Worm (Caenorhabditis elegans): ENCODE results near the gene nos-2.
A peak's percentile ranks its signal among the peaks of the same experiment; 100 is the strongest.

nos-2 gene

DNA sequence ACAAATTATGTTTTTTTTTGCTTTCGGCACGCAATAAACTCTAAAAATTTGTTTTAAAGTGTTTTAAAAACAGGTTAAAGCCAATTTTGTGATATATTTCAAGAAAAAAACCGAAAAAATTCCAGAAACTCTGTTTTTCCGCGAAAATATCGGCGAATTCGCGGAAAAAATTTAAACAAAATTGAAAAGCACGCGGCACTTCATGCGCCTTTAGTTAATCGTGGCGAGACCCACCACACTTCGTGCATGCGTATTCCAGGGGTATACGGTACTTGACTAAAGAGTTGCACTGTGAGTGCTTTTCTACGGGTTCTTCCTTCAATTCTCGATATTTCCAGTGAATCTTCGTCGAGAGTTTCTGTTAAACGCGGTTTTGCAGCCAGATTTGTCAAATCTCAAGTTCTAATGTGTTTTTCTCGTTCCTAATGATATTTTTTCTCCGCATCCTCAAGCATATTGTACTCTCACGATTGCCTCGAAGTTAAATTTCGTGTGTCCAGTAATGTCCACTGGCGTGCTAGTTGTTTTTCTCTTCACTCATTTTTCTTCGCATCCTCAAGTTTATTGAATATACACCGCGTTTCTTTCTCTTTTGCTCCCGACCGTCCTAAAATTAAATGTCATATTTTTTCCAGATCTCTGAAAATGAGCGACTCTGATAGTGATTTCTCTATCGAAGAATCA is 27.6 kb upstream of the nos-2 start, which contains the start of gene cin-4 (continued):
- no peak for TF ChIP-seq nfyb-1 (GFP tag; IDR thresholded peaks at IDR 0.05)
- TF ChIP-seq nfya-2 (GFP tag; IDR thresholded peaks at IDR 0.05) = no peak
- no peak for TF ChIP-seq sptf-2 (GFP tag; optimal IDR thresholded peaks at IDR 0.05)
- no peak for TF ChIP-seq F37B4.10 (GFP tag; IDR thresholded peaks at IDR 0.05)
- peak; percentile 76 for TF ChIP-seq dpl-1 (GFP tag; optimal IDR thresholded peaks at IDR 0.05)
- peak; percentile 90 for TF ChIP-seq hsf-1 (GFP tag; IDR thresholded peaks at IDR 0.05)
- TF ChIP-seq F39B2.1 (GFP tag; IDR thresholded peaks at IDR 0.05) = no peak
- no peak for TF ChIP-seq F52B5.7 (tag; optimal IDR thresholded peaks at IDR 0.05)
- TF ChIP-seq ama-1 (optimal IDR thresholded peaks at IDR 0.05) = no peak
- no peak for TF ChIP-seq ama-1 (GFP tag; optimal IDR thresholded peaks at IDR 0.05)
- no peak for TF ChIP-seq C06A6.2 (GFP tag; conservative IDR thresholded peaks at IDR 0.05)
- no peak for TF ChIP-seq nhr-179 (tag; optimal IDR thresholded peaks at IDR 0.05)
- peak; percentile 18 for TF ChIP-seq tbp1 (GFP tag; optimal IDR thresholded peaks at IDR 0.05)
- TF ChIP-seq aptf-3 (GFP tag; IDR thresholded peaks at IDR 0.05) = no peak
- TF ChIP-seq tlf-1 (GFP tag; optimal IDR thresholded peaks at IDR 0.05) = peak; percentile 47
- no peak for TF ChIP-seq hlh-12 (tag; optimal IDR thresholded peaks at IDR 0.05)
- no peak for TF ChIP-seq sdz-38 (tag; optimal IDR thresholded peaks at IDR 0.05)
- peak; percentile 91 for TF ChIP-seq F33H1.4 (GFP tag; IDR thresholded peaks at IDR 0.05)
- peak; percentile 49 for TF ChIP-seq F49E8.2 (tag; optimal IDR thresholded peaks at IDR 0.05; ENCODE audit: insufficient read depth)
- TF ChIP-seq hmg-1.2 (GFP tag; IDR thresholded peaks at IDR 0.05) = peak; percentile 43; the same call in 1 of the 2 replicates
- peak; percentile 69 for TF ChIP-seq dox-1 (GFP tag; IDR thresholded peaks at IDR 0.05)
- no peak for TF ChIP-seq attf-6 (GFP tag; IDR thresholded peaks at IDR 0.05)
- TF ChIP-seq attf-3 (GFP tag; conservative IDR thresholded peaks at IDR 0.05) = no peak
- no peak for TF ChIP-seq Y53F4B.3 (GFP tag; IDR thresholded peaks at IDR 0.05)
- TF ChIP-seq efl-1 (GFP tag; optimal IDR thresholded peaks at IDR 0.05) = peak; percentile 91
- TF ChIP-seq egrh-3 (GFP tag; IDR thresholded peaks at IDR 0.05) = no peak
- no peak for TF ChIP-seq nhr-90 (tag; optimal IDR thresholded peaks at IDR 0.05)
- no peak for TF ChIP-seq unc-62 (GFP tag; optimal IDR thresholded peaks at IDR 0.05)
- no peak for TF ChIP-seq F57A8.1 (GFP tag; optimal IDR thresholded peaks at IDR 0.05)
- peak; percentile 48; the same call in 1 of the 2 replicates for TF ChIP-seq rcor-1 (GFP tag; IDR thresholded peaks at IDR 0.05)
- TF ChIP-seq xnd-1 (tag; optimal IDR thresholded peaks at IDR 0.05) = peak; percentile 78
- TF ChIP-seq ceh-91 (GFP tag; IDR thresholded peaks at IDR 0.05) = peak; percentile 92
- TF ChIP-seq B0019.2 (GFP tag; conservative IDR thresholded peaks at IDR 0.05) = peak; percentile 66; the same call in 1 of the 2 replicates
- TF ChIP-seq mcd-1 (GFP tag; IDR thresholded peaks at IDR 0.05) = no peak
- TF ChIP-seq Y56A3A.18 (GFP tag; IDR thresholded peaks at IDR 0.05) = no peak
- TF ChIP-seq lin-26 (GFP tag; IDR thresholded peaks at IDR 0.05) = no peak

DNA sequence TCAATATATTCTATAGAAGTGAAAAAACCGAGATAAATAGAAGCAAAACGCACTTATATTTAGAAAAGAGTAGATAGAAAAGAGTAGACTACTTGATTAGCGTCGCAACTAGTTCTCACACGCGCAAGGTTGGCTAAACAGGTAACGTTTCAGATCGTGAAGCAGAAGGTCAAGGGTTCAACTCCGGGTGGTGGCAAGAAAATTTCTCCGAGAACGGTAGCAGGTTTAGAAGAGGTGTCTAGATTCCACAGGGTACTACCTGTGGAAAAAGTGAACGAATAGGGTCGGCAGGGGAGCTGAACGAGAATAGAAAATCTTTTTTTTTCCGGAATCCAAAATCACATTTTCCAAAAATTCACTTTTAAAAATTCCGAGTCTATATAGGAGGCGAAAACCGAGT is 23.3 kb upstream of the nos-2 start:
- TF ChIP-seq Y53G8AR.9 (GFP tag; conservative IDR thresholded peaks at IDR 0.05) (peak; percentile 73; the same call in 1 of the 2 replicates), ekl-4 (GFP tag; IDR thresholded peaks at IDR 0.05) (peak; percentile 89), ceh-91 (GFP tag; IDR thresholded peaks at IDR 0.05) (peak; percentile 52; the same call in 1 of the 2 replicates), F33H1.4 (GFP tag; IDR thresholded peaks at IDR 0.05) (peak; percentile 54), egrh-3 (GFP tag; IDR thresholded peaks at IDR 0.05) (peak; percentile 43), Y79H2A.3 (GFP tag; conservative IDR thresholded peaks at IDR 0.05) (0 out of 2 replicates have a peak, but pooled peaks have one; percentile 33), hmg-1.2 (GFP tag; IDR thresholded peaks at IDR 0.05) (peak; percentile 63), B0261.1 (tag; optimal IDR thresholded peaks at IDR 0.05) (peak; percentile 54), aptf-3 (GFP tag; IDR thresholded peaks at IDR 0.05) (0 out of 2 replicates have a peak, but pooled peaks have one; percentile 68), ztf-25 (GFP tag; IDR thresholded peaks at IDR 0.05) (peak; percentile 85), cebp-2 (GFP tag; IDR thresholded peaks at IDR 0.05) (peak; percentile 94; the same call in 1 of the 2 replicates), ceh-100 (GFP tag; IDR thresholded peaks at IDR 0.05) (peak; percentile 66), Y53F4B.3 (GFP tag; IDR thresholded peaks at IDR 0.05) (peak; percentile 33; the same call in 1 of the 2 replicates), madf-3 (GFP tag; IDR thresholded peaks at IDR 0.05) (peak; percentile 78; the same call in 1 of the 2 replicates), hsf-1 (GFP tag; IDR thresholded peaks at IDR 0.05) (peak; percentile 56; the same call in 1 of the 2 replicates), lin-54 (GFP tag; optimal IDR thresholded peaks at IDR 0.05) (peak; percentile 8), D2030.7 (GFP tag; IDR thresholded peaks at IDR 0.05) (peak; percentile 77), pbrm-1 (GFP tag; IDR thresholded peaks at IDR 0.05) (0 out of 2 replicates have a peak, but pooled peaks have one; percentile 23), tbp1 (GFP tag; optimal IDR thresholded peaks at IDR 0.05) (peak; percentile 81), nfyb-1 (GFP tag; IDR thresholded peaks at IDR 0.05) (peak; percentile 75; the same call in 1 of the 2 replicates), ztf-18 (tag; optimal IDR thresholded peaks at IDR 0.05) (peak; percentile 4), lin-26 (GFP tag; IDR thresholded peaks at IDR 0.05) (peak; percentile 93)

All from whole organism, young adult.